Fruit fly (Drosophila melanogaster) whole organism, embryonic: ENCODE data around the gene awd.
A peak's percentile ranks its signal among the peaks of the same experiment; 100 is the strongest.

Experiments used
- Abd-B ChIP-seq: fragments of 200-800 bp; sonication (Bioruptor generic); optimal IDR thresholded peaks from 2 replicates; lab custom pipeline; 2018; ENCODE audit warnings: missing biosample characterization, mild to moderate bottlenecking, missing genetic modification characterization, moderate library complexity
- Bteb2 ChIP-seq: fragments of 200-800 bp; sonication (Bioruptor generic); optimal IDR thresholded peaks from 2 replicates; lab custom pipeline; 2016; ENCODE audit warnings: missing biosample characterization, missing genetic modification characterization
- C15 ChIP-seq: fragments of 200-800 bp; sonication (Bioruptor generic); IDR thresholded peaks from 3 replicates; pipeline ENCODE4 v1.3.6; 2022; ENCODE audit warnings: missing biosample characterization, missing genetic modification characterization
- CG11560 ChIP-seq: fragments of 200-800 bp; sonication (Bioruptor generic); IDR thresholded peaks from 3 replicates; pipeline ENCODE4 v1.3.6; 2022; ENCODE audit warnings: missing biosample characterization, missing genetic modification characterization
- CG11696 ChIP-seq: fragments of 200-800 bp; sonication (Bioruptor generic); IDR thresholded peaks from 2 replicates; pipeline ENCODE4 v1.3.6; 2022; ENCODE audit warnings: missing biosample characterization, missing genetic modification characterization
- CG12236 ChIP-seq: fragments of 200-800 bp; sonication (Bioruptor generic); optimal IDR thresholded peaks from 2 replicates; lab custom pipeline; 2016; ENCODE audit warnings: missing biosample characterization, missing genetic modification characterization
- CG12659 ChIP-seq: fragments of 200-800 bp; sonication (Bioruptor generic); optimal IDR thresholded peaks from 3 replicates; lab custom pipeline; 2017; ENCODE audit warnings: mild to moderate bottlenecking, missing biosample characterization, missing genetic modification reagents, missing genetic modification characterization
- CG12744 ChIP-seq: fragments of 200-800 bp; sonication (Bioruptor generic); optimal IDR thresholded peaks from 2 replicates; lab custom pipeline; 2016; ENCODE audit warnings: missing biosample characterization, missing genetic modification characterization
- CG12942 ChIP-seq: fragments of 200-800 bp; sonication (Bioruptor generic); optimal IDR thresholded peaks from 3 replicates; lab custom pipeline; 2016; ENCODE audit warnings: missing biosample characterization, missing genetic modification characterization
- CG13424 ChIP-seq: fragments of 200-800 bp; sonication (Bioruptor generic); optimal IDR thresholded peaks from 2 replicates; lab custom pipeline; 2019; ENCODE audit warnings: missing biosample characterization, mild to moderate bottlenecking, missing genetic modification characterization, moderate library complexity
- CG14441 ChIP-seq: fragments of 200-800 bp; sonication (Bioruptor generic); IDR thresholded peaks from 2 replicates; pipeline ENCODE4 v1.3.6; 2022; ENCODE audit warnings: missing biosample characterization, missing genetic modification characterization
- CG17359 ChIP-seq: fragments of 200-800 bp; sonication (Bioruptor generic); optimal IDR thresholded peaks from 3 replicates; lab custom pipeline; 2018; ENCODE audit warnings: missing biosample characterization, mild to moderate bottlenecking, missing genetic modification characterization, moderate library complexity
- CG2199 ChIP-seq: fragments of 200-800 bp; sonication (Bioruptor generic); IDR thresholded peaks from 3 replicates; pipeline ENCODE4 v1.3.6; 2022; ENCODE audit warnings: missing biosample characterization, missing genetic modification characterization
- CG3281 ChIP-seq: fragments of 200-800 bp; sonication (Bioruptor generic); optimal IDR thresholded peaks from 3 replicates; lab custom pipeline; 2017; ENCODE audit warnings: missing biosample characterization, mild to moderate bottlenecking, missing genetic modification characterization
- CG3838 ChIP-seq: fragments of 200-800 bp; sonication (Bioruptor generic); optimal IDR thresholded peaks from 3 replicates; lab custom pipeline; 2016; ENCODE audit warnings: missing biosample characterization, missing genetic modification characterization
- CG4282 ChIP-seq: fragments of 200-800 bp; sonication (Bioruptor generic); optimal IDR thresholded peaks from 2 replicates; lab custom pipeline; 2016; ENCODE audit warnings: missing biosample characterization, missing genetic modification characterization
- CG4730 ChIP-seq: fragments of 200-800 bp; sonication (Bioruptor generic); IDR thresholded peaks from 2 replicates; pipeline ENCODE4 v1.3.6; 2022; ENCODE audit warnings: missing biosample characterization, missing genetic modification characterization
- Chrac-16 ChIP-seq: fragments of 200-800 bp; sonication (Bioruptor generic); optimal IDR thresholded peaks from 3 replicates; lab custom pipeline; 2016; ENCODE audit warnings: missing biosample characterization, missing genetic modification characterization
- D19B ChIP-seq: fragments of 200-800 bp; sonication (Bioruptor generic); optimal IDR thresholded peaks from 2 replicates; lab custom pipeline; 2017; ENCODE audit warnings: missing biosample characterization, mild to moderate bottlenecking, missing genetic modification characterization
- Dp ChIP-seq: fragments of 200-800 bp; sonication (Bioruptor generic); optimal IDR thresholded peaks from 2 replicates; lab custom pipeline; 2018; ENCODE audit warnings: missing biosample characterization, mild to moderate bottlenecking, missing genetic modification characterization, moderate library complexity
- Eip74EF ChIP-seq, 2 experiments: fragments of 200-800 bp in 1 of 2; fragments of >200 bp in 1 of 2; sonication (Bioruptor generic) in 1 of 2; optimal IDR thresholded peaks; 2 replicates each; lab custom pipeline; 2017 to 2019; ENCODE audit warnings: missing biosample characterization in 2 of 2, missing genetic modification characterization in 2 of 2, mild to moderate bottlenecking in 1 of 2, moderate library complexity in 1 of 2
- Hand ChIP-seq: fragments of 200-800 bp; sonication (Bioruptor generic); optimal IDR thresholded peaks from 2 replicates; lab custom pipeline; 2017; ENCODE audit warnings: mild to moderate bottlenecking, missing biosample characterization, missing genetic modification reagents, missing genetic modification characterization
- Lim3 ChIP-seq: fragments of 200-800 bp; sonication (Bioruptor generic); IDR thresholded peaks from 2 replicates; pipeline ENCODE4 v1.3.6; 2022; ENCODE audit warnings: missing biosample characterization, missing genetic modification characterization
- Lpt ChIP-seq: fragments of >200 bp; optimal IDR thresholded peaks from 2 replicates; lab custom pipeline; 2018; ENCODE audit warnings: missing biosample characterization, missing genetic modification characterization
- MBD-R2 ChIP-seq: fragments of 200-800 bp; sonication (Bioruptor generic); IDR thresholded peaks from 2 replicates; pipeline ENCODE4 v1.3.6; 2022; ENCODE audit warnings: missing biosample characterization, missing genetic modification characterization
- MESR4 ChIP-seq: fragments of 200-800 bp; sonication (Bioruptor generic); optimal IDR thresholded peaks from 2 replicates; lab custom pipeline; 2018; ENCODE audit warnings: missing biosample characterization, mild to moderate bottlenecking, missing genetic modification characterization, moderate library complexity
- Neu2 ChIP-seq: fragments of 200-800 bp; sonication (Bioruptor generic); optimal IDR thresholded peaks from 3 replicates; lab custom pipeline; 2016; ENCODE audit warnings: missing biosample characterization, missing genetic modification characterization, borderline replicate concordance
- Rfx ChIP-seq: fragments of 200-800 bp; sonication (Bioruptor generic); IDR thresholded peaks from 2 replicates; pipeline ENCODE4 v1.3.6; 2022; ENCODE audit warnings: missing biosample characterization, missing genetic modification characterization
- Tbp ChIP-seq: fragments of >200 bp; optimal IDR thresholded peaks from 2 replicates; lab custom pipeline; 2018; ENCODE audit warnings: missing biosample characterization, missing genetic modification characterization
- Xbp1 ChIP-seq: fragments of 200-800 bp; sonication (Bioruptor generic); optimal IDR thresholded peaks from 3 replicates; lab custom pipeline; 2016; ENCODE audit warnings: missing biosample characterization, mild to moderate bottlenecking, missing genetic modification characterization
- ato ChIP-seq: fragments of 200-800 bp; sonication (Bioruptor generic); IDR thresholded peaks from 2 replicates; pipeline ENCODE4 v1.3.6; 2022; ENCODE audit warnings: missing biosample characterization, missing genetic modification characterization; ENCODE audit not compliant: partially characterized antibody
- caup ChIP-seq: fragments of 200-800 bp; sonication (Bioruptor generic); optimal IDR thresholded peaks from 3 replicates; lab custom pipeline; 2017; ENCODE audit warnings: missing biosample characterization, mild to moderate bottlenecking, missing genetic modification characterization, moderate library complexity; ENCODE audit not compliant: severe bottlenecking
- chif ChIP-seq, 2 experiments: fragments of 200-800 bp; sonication (Bioruptor generic); optimal IDR thresholded peaks; 3 replicates each; lab custom pipeline; 2016; ENCODE audit warnings: missing biosample characterization in 2 of 2, missing genetic modification characterization in 2 of 2
- da ChIP-seq: fragments of 200-800 bp; sonication (Bioruptor generic); optimal IDR thresholded peaks from 2 replicates; lab custom pipeline; 2016; ENCODE audit warnings: missing biosample characterization, missing genetic modification characterization
- danr ChIP-seq: fragments of 200-800 bp; sonication (Bioruptor generic); IDR thresholded peaks from 2 replicates; pipeline ENCODE4 v1.3.6; 2022; ENCODE audit warnings: missing biosample characterization, missing genetic modification characterization
- grn ChIP-seq: fragments of 200-800 bp; sonication (Bioruptor generic); optimal IDR thresholded peaks from 3 replicates; lab custom pipeline; 2017; ENCODE audit warnings: missing biosample characterization, missing genetic modification characterization
- jigr1 ChIP-seq: fragments of 200-800 bp; sonication (Bioruptor generic); IDR thresholded peaks from 3 replicates; pipeline ENCODE4 v1.3.6; 2022; ENCODE audit warnings: missing biosample characterization, missing genetic modification characterization
- kay ChIP-seq: fragments of 200-800 bp; sonication (Bioruptor generic); optimal IDR thresholded peaks from 2 replicates; lab custom pipeline; 2016; ENCODE audit warnings: missing biosample characterization, missing genetic modification characterization
- ken ChIP-seq: fragments of 200-800 bp; sonication (Bioruptor generic); IDR thresholded peaks from 3 replicates; pipeline ENCODE4 v1.3.6; 2022; ENCODE audit warnings: missing biosample characterization, missing genetic modification characterization
- nom ChIP-seq: fragments of 200-800 bp; sonication (Bioruptor generic); optimal IDR thresholded peaks from 2 replicates; lab custom pipeline; 2017; ENCODE audit warnings: missing biosample characterization, missing genetic modification characterization, mild to moderate bottlenecking, moderate library complexity, missing genetic modification reagents
- peb ChIP-seq: fragments of 200-800 bp; sonication (Bioruptor generic); IDR thresholded peaks from 2 replicates; pipeline ENCODE4 v1.3.6; 2022; ENCODE audit warnings: missing biosample characterization, missing genetic modification characterization
- pnt ChIP-seq: fragments of 200-800 bp; sonication (Bioruptor generic); optimal IDR thresholded peaks from 3 replicates; lab custom pipeline; 2016; ENCODE audit warnings: missing biosample characterization, missing genetic modification characterization
- stwl ChIP-seq: fragments of 200-800 bp; sonication (Bioruptor generic); optimal IDR thresholded peaks from 3 replicates; lab custom pipeline; 2018; ENCODE audit warnings: missing biosample characterization, mild to moderate bottlenecking, missing genetic modification characterization, moderate library complexity
- tap ChIP-seq: fragments of 200-800 bp; optimal IDR thresholded peaks from 3 replicates; lab custom pipeline; 2019; ENCODE audit warnings: missing biosample characterization, mild to moderate bottlenecking, missing genetic modification characterization, moderate library complexity
- tna ChIP-seq: fragments of 200-800 bp; sonication (Bioruptor generic); IDR thresholded peaks from 2 replicates; pipeline ENCODE4 v1.3.6; 2022; ENCODE audit warnings: missing biosample characterization, missing genetic modification characterization; ENCODE audit not compliant: partially characterized antibody
- toy ChIP-seq: fragments of 200-800 bp; sonication (Bioruptor generic); IDR thresholded peaks from 2 replicates; pipeline ENCODE4 v1.3.6; 2022; ENCODE audit warnings: missing biosample characterization, missing genetic modification characterization
- vfl ChIP-seq: fragments of 200-800 bp; sonication (Bioruptor generic); optimal IDR thresholded peaks from 2 replicates; lab custom pipeline; 2016; ENCODE audit warnings: missing biosample characterization, missing genetic modification characterization
- vnd ChIP-seq: fragments of 200-800 bp; sonication (Bioruptor generic); IDR thresholded peaks from 3 replicates; pipeline ENCODE4 v1.3.6; 2022; ENCODE audit warnings: missing biosample characterization, missing genetic modification characterization; ENCODE audit not compliant: partially characterized antibody
- zfh1 ChIP-seq: fragments of 200-800 bp; sonication (Bioruptor generic); IDR thresholded peaks from 3 replicates; pipeline ENCODE4 v1.3.6; 2022; ENCODE audit warnings: missing biosample characterization, missing genetic modification characterization

The awd gene

DNA sequence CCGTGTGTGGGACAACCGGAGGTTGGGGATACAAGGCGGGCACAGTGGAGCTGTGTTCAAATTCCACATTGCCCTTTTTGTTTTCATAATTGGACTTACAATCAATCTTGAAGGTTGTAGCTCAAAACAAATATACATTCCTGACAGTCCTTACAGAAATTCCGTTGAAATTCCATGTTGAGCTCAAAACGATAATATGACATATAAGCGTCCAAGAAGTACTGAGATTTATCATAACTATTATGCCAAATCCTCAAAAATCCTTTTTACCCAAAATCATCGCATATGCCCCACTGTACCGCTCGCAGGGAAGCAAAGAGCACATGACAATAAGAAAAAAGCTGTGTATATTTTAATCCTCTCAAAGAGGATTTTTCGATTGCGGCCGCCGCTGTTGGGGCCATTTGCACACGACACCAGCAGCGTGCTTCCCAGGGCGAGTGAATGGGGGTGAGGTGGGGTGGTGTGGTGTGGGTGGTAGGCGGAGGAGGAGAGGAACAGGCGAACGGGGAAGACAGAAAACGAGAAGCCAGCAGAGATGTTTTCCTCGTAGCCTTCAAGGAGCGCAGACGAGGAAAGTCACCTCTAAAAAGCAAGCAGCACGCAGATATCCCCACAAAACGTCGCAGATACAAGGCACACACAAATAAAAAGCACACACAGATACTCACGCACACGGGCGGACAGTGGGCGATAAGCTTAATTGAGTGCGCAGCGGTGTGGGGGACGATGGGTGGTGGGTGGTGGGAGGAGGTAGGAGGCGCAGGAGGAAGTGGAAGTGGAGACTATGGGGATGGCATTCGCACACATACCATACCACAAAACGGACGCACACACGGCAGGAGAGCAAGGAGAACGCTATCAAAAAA is 28.3 kb downstream of the awd start (continued):
- peak; percentile 39 for TF ChIP-seq pnt (GFP tag; lab: Kevin White, UChicago)
- TF ChIP-seq tna (GFP tag; lab: Robert Waterston, UW): no peak
- TF ChIP-seq CG3838: no peak
- TF ChIP-seq CG3281 (GFP tag; lab: Kevin White, UChicago): peak; percentile 70
- TF ChIP-seq CG12744: peak; percentile 33
- TF ChIP-seq CG13424 (tag; lab: Kevin White, UChicago): peak; percentile 73
- TF ChIP-seq C15 (GFP tag; lab: Robert Waterston, UW): no peak
- peak; percentile 36 to 56 for TF ChIP-seq chif (GFP tag; optimal IDR thresholded peaks at IDR 0.05; lab: Kevin White, UChicago)
- no peak for TF ChIP-seq peb (GFP tag; lab: Robert Waterston, UW)
- peak; percentile 59 for TF ChIP-seq Abd-B (GFP tag; lab: Kevin White, UChicago)
- TF ChIP-seq vfl (GFP tag; lab: Kevin White, UChicago): peak; percentile 34
- no peak for TF ChIP-seq Neu2 (GFP tag; lab: Kevin White, UChicago)
- TF ChIP-seq Lim3 (GFP tag; lab: Robert Waterston, UW): no peak
- peak; percentile 51 for TF ChIP-seq CG14441 (GFP tag; lab: Robert Waterston, UW)
- TF ChIP-seq Tbp (GFP tag; lab: Kevin White, UChicago): no peak
- TF ChIP-seq Lpt (GFP tag; lab: Kevin White, UChicago): no peak
- TF ChIP-seq CG2199 (GFP tag; lab: Robert Waterston, UW): no peak
- TF ChIP-seq Eip74EF (GFP tag; optimal IDR thresholded peaks at IDR 0.05; lab: Kevin White, UChicago): peak in 1 of 2 experiments; percentile 38
- no peak for TF ChIP-seq stwl
- TF ChIP-seq CG12942: peak; percentile 36
- peak; percentile 25 for TF ChIP-seq D19B (GFP tag; lab: Kevin White, UChicago)
- no peak for TF ChIP-seq grn (GFP tag; lab: Kevin White, UChicago)
- peak; percentile 43; the same call in 2 of the 3 replicates for TF ChIP-seq jigr1 (GFP tag; lab: Robert Waterston, UW)
- TF ChIP-seq vnd (GFP tag; lab: Robert Waterston, UW): no peak
- TF ChIP-seq CG4730: no peak
- no peak for TF ChIP-seq ato (GFP tag; lab: Robert Waterston, UW)
- peak; percentile 42 for TF ChIP-seq CG17359 (tag; lab: Kevin White, UChicago)
- TF ChIP-seq kay (GFP tag; lab: Kevin White, UChicago): peak; percentile 47
- 0 out of 2 replicates have a peak, but pooled peaks have one; percentile 30 for TF ChIP-seq CG11696 (GFP tag; lab: Robert Waterston, UW)
- 0 out of 3 replicates have a peak, but pooled peaks have one; percentile 37 for TF ChIP-seq ken (GFP tag; lab: Robert Waterston, UW)
- peak; percentile 64 for TF ChIP-seq Rfx (GFP tag; lab: Robert Waterston, UW)
- peak; percentile 49 for TF ChIP-seq nom (GFP tag; lab: Kevin White, UChicago)
- TF ChIP-seq CG12236: no peak
- peak; percentile 23 for TF ChIP-seq Chrac-16 (GFP tag; lab: Kevin White, UChicago)
- peak; percentile 58 for TF ChIP-seq CG12659 (GFP tag; lab: Kevin White, UChicago)
- TF ChIP-seq CG11560 (tag; lab: Robert Waterston, UW): no peak
- TF ChIP-seq MBD-R2 (GFP tag; lab: Robert Waterston, UW): peak; percentile 8; the same call in 1 of the 2 replicates
- TF ChIP-seq Bteb2 (GFP tag; lab: Kevin White, UChicago): peak; percentile 49
- no peak for TF ChIP-seq zfh1 (GFP tag; lab: Robert Waterston, UW)
- TF ChIP-seq danr (GFP tag; lab: Robert Waterston, UW): no peak
- no peak for TF ChIP-seq da (GFP tag; lab: Kevin White, UChicago)
- TF ChIP-seq Xbp1 (GFP tag; lab: Kevin White, UChicago): peak; percentile 59
- TF ChIP-seq caup: peak; percentile 38
- no peak for TF ChIP-seq tap
- no peak for TF ChIP-seq MESR4 (GFP tag; lab: Kevin White, UChicago)
- TF ChIP-seq toy (GFP tag; lab: Robert Waterston, UW): no peak
- no peak for TF ChIP-seq CG4282 (GFP tag; lab: Kevin White, UChicago)
- peak; percentile 37 for TF ChIP-seq Hand
- TF ChIP-seq Dp (GFP tag; lab: Kevin White, UChicago): no peak
